Fruit fly (Drosophila melanogaster): ENCODE results near the gene dgrn.

dm6 chr3R:5829762-5830161 lies 5.3 kb downstream of the dgrn start, which contains the start of gene glob3:
- TF ChIP-seq Dfd (GFP tag; optimal IDR thresholded peaks at IDR 0.05) (no peak), Hnf4 (GFP tag; optimal IDR thresholded peaks at IDR 0.05) (no peak), GATAd (GFP tag; optimal IDR thresholded peaks at IDR 0.05) (no peak), Myc (optimal IDR thresholded peaks at IDR 0.05) (no peak), Jra (GFP tag; optimal IDR thresholded peaks at IDR 0.05) (no peak), OdsH (GFP tag; optimal IDR thresholded peaks at IDR 0.05) (no peak), dl (GFP tag; optimal IDR thresholded peaks at IDR 0.05; ENCODE audit: insufficient read depth in 1 of 2, partially characterized antibody in 2 of 2) (no peak), Hr78 (GFP tag; optimal IDR thresholded peaks at IDR 0.05) (no peak), CG32264 (GFP tag; optimal IDR thresholded peaks at IDR 0.05) (no peak)
